Worm (Caenorhabditis elegans): ENCODE results near the gene bath-9.

- no peak for TF ChIP-seq ama-1 (optimal IDR thresholded peaks at IDR 0.05)
- no peak for TF ChIP-seq tra-4 (tag; optimal IDR thresholded peaks at IDR 0.05)
- TF ChIP-seq ceh-36 (tag; optimal IDR thresholded peaks at IDR 0.05): no peak
- TF ChIP-seq flt-1 (GFP tag; IDR thresholded peaks at IDR 0.05): no peak
- TF ChIP-seq scrt-1 (GFP tag; IDR thresholded peaks at IDR 0.05): no peak
- TF ChIP-seq B0310.2 (tag; optimal IDR thresholded peaks at IDR 0.05): no peak
- no peak for TF ChIP-seq sea-1 (GFP tag; conservative IDR thresholded peaks at IDR 0.05)
- TF ChIP-seq ets-7 (tag; optimal IDR thresholded peaks at IDR 0.05): no peak
- no peak for TF ChIP-seq hmbx-1 (tag; optimal IDR thresholded peaks at IDR 0.05)
These were observed 44.9 kb upstream of the bath-9 start, which contains the start of gene irld-27 for ce11 chrII:3332039-3332438.
